Worm (Caenorhabditis elegans): Measurements from ENCODE around the gene ZK105.8.

ce11 chrV:7745386-7745785 is 21.1 kb downstream of the ZK105.8 start:
- no peak for TF ChIP-seq unc-62 (GFP tag; optimal IDR thresholded peaks at IDR 0.05)
- no peak for TF ChIP-seq let-526 (GFP tag; IDR thresholded peaks at IDR 0.05)
- no peak for TF ChIP-seq nfyb-1 (GFP tag; IDR thresholded peaks at IDR 0.05)
- no peak for TF ChIP-seq Y53G8AR.9 (GFP tag; conservative IDR thresholded peaks at IDR 0.05)
